Fruit fly (Drosophila melanogaster): ENCODE data around the gene sgg.

- TF ChIP-seq CG8478 (optimal IDR thresholded peaks at IDR 0.05), result no peak
- TF ChIP-seq CTCF (optimal IDR thresholded peaks at IDR 0.05), result no peak
Measured at dm6 chrX:2693786-2694185, 60.0 kb downstream of the sgg start, which contains the start of gene dyw.

All from S2 (cell line).